Worm (Caenorhabditis elegans) whole organism, late embryonic: ENCODE results near the gene mel-46.

Experiments
- K02D7.2 ChIP-seq: sonication (generic microtip); optimal IDR thresholded peaks from 2 replicates; lab custom pipeline; 2017; ENCODE audit warnings: mild to moderate bottlenecking, missing genetic modification characterization, missing compliant biosample characterization
- lin-11 ChIP-seq: fragments of 200-800 bp; sonication (Bioruptor generic); optimal IDR thresholded peaks from 2 replicates; lab custom pipeline; 2018; ENCODE audit warnings: mild to moderate bottlenecking, missing genetic modification characterization, missing compliant biosample characterization
- rnt-1 ChIP-seq: sonication (generic microtip); optimal IDR thresholded peaks from 2 replicates; lab custom pipeline; 2016; ENCODE audit warnings: missing genetic modification characterization, missing compliant biosample characterization
- sdc-2 ChIP-seq: sonication (generic microtip); optimal IDR thresholded peaks from 2 replicates; lab custom pipeline; 2016; ENCODE audit warnings: missing genotype, missing genetic modification characterization, missing compliant biosample characterization
- tbx-2 ChIP-seq: sonication (generic microtip); optimal IDR thresholded peaks from 2 replicates; lab custom pipeline; 2016; ENCODE audit warnings: missing genetic modification characterization, missing compliant biosample characterization

DNA sequence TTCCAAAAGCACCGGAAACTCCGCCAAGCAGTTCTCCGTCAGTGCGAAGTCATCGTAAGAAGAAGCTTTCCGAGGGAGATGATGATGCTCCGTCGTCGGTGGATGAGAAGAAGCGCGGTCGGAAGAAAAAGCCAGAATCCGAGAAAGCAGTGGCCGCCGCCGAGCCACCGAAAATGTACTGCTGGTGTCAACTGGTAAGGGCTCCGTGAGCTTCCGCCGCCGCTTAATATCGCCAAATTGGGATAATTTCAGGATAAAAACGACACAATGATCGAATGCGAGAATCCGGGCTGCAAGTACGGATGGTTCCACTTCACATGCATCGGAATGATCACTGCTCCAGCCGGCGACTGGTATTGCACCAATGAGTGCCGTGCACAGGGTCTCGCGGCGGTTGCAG is 1.6 kb upstream of the mel-46 start:
- TF ChIP-seq lin-11 = no peak
- no peak for TF ChIP-seq rnt-1 (tag; lab: Kevin White, UChicago)
- no peak for TF ChIP-seq K02D7.2
- no peak for TF ChIP-seq tbx-2 (tag; lab: Kevin White, UChicago)
- TF ChIP-seq sdc-2 = no peak
